Worm (Caenorhabditis elegans) whole organism, mixed stage, embryonic: Measurements from ENCODE around the gene bec-1.

Experiments used
- nhr-12 ChIP-seq: fragments of 150-350 bp; optimal IDR thresholded peaks from 2 replicates; lab custom pipeline; 2014; ENCODE audit warnings: missing biosample characterization, missing genetic modification characterization
- unc-39 ChIP-seq: fragments of 150-350 bp; optimal IDR thresholded peaks from 2 replicates; lab custom pipeline; 2014; ENCODE audit warnings: missing biosample characterization, missing genetic modification characterization

ce11 chrIV:5654203-5654602 is 10.0 kb downstream of the bec-1 start:
- TF ChIP-seq nhr-12 (tag; lab: Kevin White, UChicago) (no peak), unc-39 (tag; lab: Kevin White, UChicago) (no peak)
